Worm (Caenorhabditis elegans): ENCODE results near the gene F41H10.3.

Gene F41H10.3

DNA sequence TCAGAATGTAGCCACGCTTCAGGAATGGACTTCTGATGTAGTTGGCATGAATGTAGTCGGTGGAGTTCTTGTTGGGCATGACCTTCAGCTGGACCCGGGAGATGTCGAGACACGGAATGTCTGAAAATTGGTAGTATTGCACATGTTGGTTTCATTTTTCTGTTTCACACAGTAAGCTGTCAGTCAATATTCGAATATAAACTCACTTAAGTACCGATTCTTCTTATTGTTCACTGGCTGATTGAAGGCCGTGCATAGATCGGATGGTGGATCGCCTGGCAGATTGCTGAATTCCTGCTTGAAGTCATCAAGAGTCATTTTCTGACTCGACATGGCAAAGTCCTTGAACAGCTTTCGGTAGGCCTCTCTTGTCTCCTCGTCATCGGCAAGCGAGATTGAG lies 39.5 kb downstream of the F41H10.3 start:
- TF ChIP-seq sox-4 (tag; optimal IDR thresholded peaks at IDR 0.05) (no peak), ttx-3 (tag; optimal IDR thresholded peaks at IDR 0.05) (no peak), unc-3 (GFP tag; conservative IDR thresholded peaks at IDR 0.05) (no peak), unc-3 (tag; optimal IDR thresholded peaks at IDR 0.05) (no peak), ceh-22 (tag; optimal IDR thresholded peaks at IDR 0.05) (no peak), nfya-1 (tag; optimal IDR thresholded peaks at IDR 0.05) (no peak), hlh-6 (tag; optimal IDR thresholded peaks at IDR 0.05) (no peak), K09A11.1 (tag; optimal IDR thresholded peaks at IDR 0.05; ENCODE audit: insufficient read depth) (no peak), unc-42 (tag; optimal IDR thresholded peaks at IDR 0.05) (no peak), unc-55 (GFP tag; optimal IDR thresholded peaks at IDR 0.05) (no peak), ceh-2 (tag; optimal IDR thresholded peaks at IDR 0.05) (no peak)

DNA sequence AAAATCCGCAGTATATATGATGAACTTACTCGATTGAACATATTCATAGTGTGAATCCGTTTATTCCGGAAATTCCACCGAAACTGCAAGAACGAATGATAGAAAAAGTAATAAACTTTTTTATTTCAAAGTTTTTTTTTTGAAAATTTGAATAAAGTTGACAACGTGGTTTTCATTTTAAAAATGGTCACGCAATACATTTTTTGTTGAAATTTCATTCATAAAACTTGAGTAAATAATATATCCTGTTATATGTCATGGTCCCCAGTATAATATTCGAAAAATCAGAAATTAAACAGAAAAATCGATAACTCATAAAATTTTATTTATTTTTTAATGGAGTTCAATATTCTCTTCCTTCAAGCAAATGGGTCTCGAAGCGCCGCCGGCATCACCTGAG lies 41.5 kb downstream of the F41H10.3 start, which contains the start of gene ZK616.65:
Gene ZK616.65 (minus strand): TSS at position 101 of the 400 bp plus-strand sequence.
- no peak for TF ChIP-seq tbx-7 (tag; optimal IDR thresholded peaks at IDR 0.05)

DNA sequence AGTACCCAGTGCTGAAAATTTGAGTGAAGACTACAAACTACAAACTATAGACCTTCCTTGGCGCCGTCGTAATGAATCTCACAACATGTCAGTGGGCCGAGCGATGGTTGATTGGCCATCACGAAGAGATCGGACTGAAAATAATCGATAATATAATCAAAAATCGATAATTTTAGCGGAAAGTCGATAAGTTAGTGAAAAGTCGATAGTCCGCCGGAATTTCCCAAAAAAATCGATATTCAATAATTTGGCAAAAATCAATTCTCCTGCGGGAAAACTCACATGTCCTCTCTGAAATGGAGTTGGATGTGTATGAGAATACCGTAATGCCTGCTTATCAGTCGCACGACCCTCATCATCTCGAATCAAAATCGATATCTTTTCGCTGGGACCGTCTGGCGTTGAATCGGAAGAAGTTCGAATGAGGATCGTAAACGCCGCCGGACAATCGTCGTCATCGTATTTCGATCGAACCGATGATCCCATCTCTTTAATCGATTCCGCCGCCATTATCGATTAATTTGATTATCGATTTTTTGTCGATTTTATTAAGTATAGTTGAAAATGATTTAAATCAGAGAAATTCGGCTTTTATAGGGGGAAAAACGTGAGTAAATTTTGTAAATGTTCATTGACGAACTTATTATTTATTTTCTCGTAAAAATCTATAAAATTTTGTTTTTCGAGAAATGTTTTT lies 42.2 kb downstream of the F41H10.3 start, which contains the start of gene ZK616.8:
Gene ZK616.8 (minus strand): TSS at position 553 of the 697 bp plus-strand sequence.
- TF ChIP-seq dve-1 (tag; optimal IDR thresholded peaks at IDR 0.05) (no peak), hlh-13 (GFP tag; optimal IDR thresholded peaks at IDR 0.05) (no peak), ceh-14 (tag; optimal IDR thresholded peaks at IDR 0.05) (no peak)

DNA sequence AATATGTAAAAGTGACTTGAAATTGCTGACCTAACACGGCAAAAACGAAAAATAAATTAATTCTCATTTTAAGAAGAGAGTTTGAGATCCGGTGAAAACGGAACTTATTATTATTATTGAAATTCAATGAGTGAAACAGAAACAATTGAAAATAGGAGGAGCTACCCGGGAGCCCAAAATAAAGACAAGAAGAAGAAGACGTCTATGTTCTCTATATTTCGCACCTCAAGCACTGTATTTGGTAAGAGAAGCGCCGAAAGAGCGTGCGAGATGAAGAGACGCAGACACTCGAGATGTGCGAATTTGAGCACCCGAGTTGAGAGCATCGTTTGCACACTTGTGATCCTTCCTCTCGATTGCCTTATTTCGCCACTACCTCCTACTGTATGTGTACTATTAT lies 46.1 kb downstream of the F41H10.3 start, which contains the start of gene spp-7:
Gene spp-7 (minus strand): TSS at position 101 of the 400 bp plus-strand sequence.
- TF ChIP-seq madf-2 (tag; optimal IDR thresholded peaks at IDR 0.05) (no peak), ceh-30 (tag; optimal IDR thresholded peaks at IDR 0.05) (no peak), ceh-9 (tag; optimal IDR thresholded peaks at IDR 0.05) (no peak), ets-4 (tag; optimal IDR thresholded peaks at IDR 0.05) (no peak), pag-3 (tag; optimal IDR thresholded peaks at IDR 0.05; ENCODE audit: borderline replicate concordance) (no peak), dve-1 (tag; optimal IDR thresholded peaks at IDR 0.05) (no peak), ttx-3 (tag; optimal IDR thresholded peaks at IDR 0.05) (no peak), tbx-2 (tag; optimal IDR thresholded peaks at IDR 0.05) (no peak), sox-2 (GFP tag; IDR thresholded peaks at IDR 0.05) (no peak), Y22D7AL.16 (tag; optimal IDR thresholded peaks at IDR 0.05) (no peak), ceh-14 (tag; optimal IDR thresholded peaks at IDR 0.05) (no peak), lim-6 (tag; optimal IDR thresholded peaks at IDR 0.05) (no peak), pax-1 (tag; optimal IDR thresholded peaks at IDR 0.05) (no peak), ztf-16 (tag; optimal IDR thresholded peaks at IDR 0.05) (no peak), lin-11 (tag; optimal IDR thresholded peaks at IDR 0.05) (no peak), hlh-15 (tag; optimal IDR thresholded peaks at IDR 0.05) (no peak), K02D7.2 (tag; optimal IDR thresholded peaks at IDR 0.05) (no peak), fkh-10 (GFP tag; optimal IDR thresholded peaks at IDR 0.05) (no peak)

DNA sequence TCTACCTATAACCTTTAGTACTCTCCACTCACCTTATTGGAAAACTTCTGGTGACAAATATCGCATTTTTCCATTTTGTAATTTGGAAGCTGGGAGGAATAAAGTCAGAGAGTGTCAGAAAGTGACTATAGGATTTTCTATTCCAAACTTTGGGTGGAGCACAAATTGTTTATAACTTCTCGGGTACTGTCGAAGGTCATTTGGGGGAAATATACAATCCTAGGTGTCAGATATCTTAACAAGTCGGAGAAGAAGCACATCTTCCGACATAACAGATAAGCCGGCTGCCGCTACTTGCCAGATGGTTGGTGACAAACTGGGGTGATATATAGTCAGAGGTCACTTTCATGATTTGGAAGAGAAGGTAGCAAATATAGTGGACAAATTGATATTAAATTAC lies 49.5 kb downstream of the F41H10.3 start, which contains the start of gene ehn-3:
Gene ehn-3 (minus strand): TSS at position 101 of the 400 bp plus-strand sequence.
- TF ChIP-seq K02D7.2 (tag; optimal IDR thresholded peaks at IDR 0.05): no peak
- TF ChIP-seq ahr-1 (tag; optimal IDR thresholded peaks at IDR 0.05): no peak
- no peak for TF ChIP-seq fkh-6 (tag; optimal IDR thresholded peaks at IDR 0.05)
- no peak for TF ChIP-seq K09A11.1 (tag; optimal IDR thresholded peaks at IDR 0.05; ENCODE audit: insufficient read depth)
- no peak for TF ChIP-seq npax-4 (tag; optimal IDR thresholded peaks at IDR 0.05)
- no peak for TF ChIP-seq C38D4.7 (GFP tag; optimal IDR thresholded peaks at IDR 0.05)
- no peak for TF ChIP-seq unc-55 (GFP tag; optimal IDR thresholded peaks at IDR 0.05)
- no peak for TF ChIP-seq ceh-34 (tag; optimal IDR thresholded peaks at IDR 0.05)
